Worm (Caenorhabditis elegans): ENCODE results near the gene dyf-18.

The dyf-18 gene

ce11 chrIV:11754328-11754727 is 46.6 kb downstream of the dyf-18 start, which contains the start of gene scl-18:
scl-18 (minus strand) TSS chrIV:11754428.
- TF ChIP-seq hlh-12 (tag; optimal IDR thresholded peaks at IDR 0.05) (no peak), B0336.3 (GFP tag; IDR thresholded peaks at IDR 0.05) (no peak), lin-54 (GFP tag; optimal IDR thresholded peaks at IDR 0.05) (no peak), lsy-27 (tag; optimal IDR thresholded peaks at IDR 0.05; ENCODE audit: borderline replicate concordance, insufficient read depth) (no peak), ceh-27 (GFP tag; optimal IDR thresholded peaks at IDR 0.05) (no peak), ztf-28 (GFP tag; IDR thresholded peaks at IDR 0.05) (no peak)

- TF ChIP-seq egrh-3 (GFP tag; IDR thresholded peaks at IDR 0.05) = no peak
- no peak for TF ChIP-seq F55B11.4 (tag; optimal IDR thresholded peaks at IDR 0.05; ENCODE audit: borderline replicate concordance, insufficient read depth)
- TF ChIP-seq cebp-1 (GFP tag; IDR thresholded peaks at IDR 0.05) = no peak
- peak; percentile 14 for TF ChIP-seq cebp-1 (tag; optimal IDR thresholded peaks at IDR 0.05)
- TF ChIP-seq T07F8.4 (tag; optimal IDR thresholded peaks at IDR 0.05) = no peak
- no peak for TF ChIP-seq lin-26 (GFP tag; IDR thresholded peaks at IDR 0.05)
- no peak for TF ChIP-seq bed-1 (GFP tag; IDR thresholded peaks at IDR 0.05)
These were observed 52.1 kb downstream of the dyf-18 start, which contains the start of gene T12A7.6 for ce11 chrIV:11748852-11749251. T12A7.6 (plus strand) TSS chrIV:11749220.
